Worm (Caenorhabditis elegans) whole organism, young adult: ENCODE measurements around the gene Y39G8B.13.

ENCODE experiments used
- B0261.1 ChIP-seq: sonication (generic microtip); optimal IDR thresholded peaks from 2 replicates; lab custom pipeline; 2016; ENCODE audit warnings: mild to moderate bottlenecking, missing genetic modification characterization, moderate library complexity, missing compliant biosample characterization
- B0336.3 ChIP-seq: fragments of 200-800 bp; sonication (Bioruptor generic); IDR thresholded peaks from 2 replicates; pipeline ENCODE4 v1.3.6; 2022; ENCODE audit warnings: missing genetic modification characterization, missing compliant biosample characterization
- C17E4.6 ChIP-seq: fragments of 200-800 bp; sonication (Bioruptor generic); IDR thresholded peaks from 2 replicates; pipeline ENCODE4 v1.3.6; 2022; ENCODE audit warnings: missing genetic modification reagents, missing genetic modification characterization, missing compliant biosample characterization
- F10E7.11 ChIP-seq: sonication (generic microtip); optimal IDR thresholded peaks from 2 replicates; lab custom pipeline; 2017; ENCODE audit warnings: mild to moderate bottlenecking, missing genetic modification characterization, moderate library complexity, missing compliant biosample characterization
- F22D6.2 ChIP-seq: sonication (generic microtip); optimal IDR thresholded peaks from 2 replicates; lab custom pipeline; 2016; ENCODE audit warnings: mild to moderate bottlenecking, missing genetic modification characterization, missing compliant biosample characterization
- F55B11.4 ChIP-seq: sonication (generic microtip); optimal IDR thresholded peaks from 2 replicates; lab custom pipeline; 2016; ENCODE audit warnings: missing compliant biosample characterization, missing genetic modification characterization, borderline replicate concordance; ENCODE audit not compliant: insufficient read depth
- F57A8.1 ChIP-seq: fragments of 200-800 bp; sonication (Bioruptor generic); optimal IDR thresholded peaks from 2 replicates; lab custom pipeline; 2018; ENCODE audit warnings: mild to moderate bottlenecking, missing genetic modification characterization, moderate library complexity, missing compliant biosample characterization
- Y53F4B.3 ChIP-seq: fragments of 200-800 bp; sonication (Bioruptor generic); IDR thresholded peaks from 2 replicates; pipeline ENCODE4 v1.3.6; 2022; ENCODE audit warnings: missing genetic modification reagents, missing genetic modification characterization, missing compliant biosample characterization
- Y67H2A.10 ChIP-seq: fragments of 200-800 bp; sonication (Bioruptor generic); conservative IDR thresholded peaks from 2 replicates; pipeline ENCODE4 v1.3.6; 2022; ENCODE audit warnings: missing genetic modification reagents, missing genetic modification characterization, missing compliant biosample characterization
- Y79H2A.3 ChIP-seq: fragments of 200-800 bp; sonication (Bioruptor generic); conservative IDR thresholded peaks from 2 replicates; pipeline ENCODE4 v1.3.6; 2022; ENCODE audit warnings: missing genetic modification reagents, missing genetic modification characterization, missing compliant biosample characterization
- Y95B8A.8 ChIP-seq: fragments of 200-800 bp; sonication (Bioruptor generic); IDR thresholded peaks from 2 replicates; pipeline ENCODE4 v1.3.6; 2022; ENCODE audit warnings: missing genetic modification reagents, missing genetic modification characterization, missing compliant biosample characterization
- atf-7 ChIP-seq: sonication (generic microtip); optimal IDR thresholded peaks from 2 replicates; lab custom pipeline; 2017; ENCODE audit warnings: mild to moderate bottlenecking, missing genetic modification characterization, missing compliant biosample characterization
- athp-1 ChIP-seq: sonication (generic microtip); optimal IDR thresholded peaks from 2 replicates; lab custom pipeline; 2017; ENCODE audit warnings: mild to moderate bottlenecking, missing genetic modification characterization, missing compliant biosample characterization
- attf-6 ChIP-seq: fragments of 200-800 bp; sonication (Bioruptor generic); IDR thresholded peaks from 2 replicates; pipeline ENCODE4 v1.3.6; 2022; ENCODE audit warnings: missing genetic modification reagents, missing genetic modification characterization, missing compliant biosample characterization
- ceh-27 ChIP-seq: fragments of 200-800 bp; sonication (Bioruptor generic); optimal IDR thresholded peaks from 2 replicates; lab custom pipeline; 2018; ENCODE audit warnings: mild to moderate bottlenecking, missing genetic modification characterization, moderate library complexity, missing compliant biosample characterization
- chd-7 ChIP-seq: sonication (generic microtip); optimal IDR thresholded peaks from 2 replicates; lab custom pipeline; 2016; ENCODE audit warnings: mild to moderate bottlenecking, missing genetic modification characterization, moderate library complexity, missing compliant biosample characterization
- dpl-1 ChIP-seq: fragments of 150-350 bp; optimal IDR thresholded peaks from 2 replicates; lab custom pipeline; 2014; ENCODE audit warnings: missing biosample characterization, missing genetic modification reagents, missing genetic modification characterization
- egrh-3 ChIP-seq: fragments of 200-800 bp; sonication (Bioruptor generic); IDR thresholded peaks from 2 replicates; pipeline ENCODE4 v1.3.6; 2022; ENCODE audit warnings: missing genetic modification reagents, missing genetic modification characterization, missing compliant biosample characterization
- him-1 ChIP-seq: sonication (generic microtip); optimal IDR thresholded peaks from 2 replicates; lab custom pipeline; 2016; ENCODE audit warnings: missing genotype, missing genetic modification reagents, missing genetic modification characterization, missing compliant biosample characterization
- hlh-12 ChIP-seq: sonication (generic microtip); optimal IDR thresholded peaks from 2 replicates; lab custom pipeline; 2016; ENCODE audit warnings: missing genetic modification characterization, missing compliant biosample characterization
- hlh-26 ChIP-seq: fragments of 200-800 bp; sonication (Bioruptor generic); conservative IDR thresholded peaks from 2 replicates; pipeline ENCODE4 v1.3.6; 2022; ENCODE audit warnings: missing genetic modification reagents, missing genetic modification characterization, missing compliant biosample characterization
- hsf-1 ChIP-seq: fragments of 200-800 bp; sonication (Bioruptor generic); IDR thresholded peaks from 2 replicates; pipeline ENCODE4 v1.3.6; 2022; ENCODE audit warnings: missing genetic modification reagents, missing genetic modification characterization, missing compliant biosample characterization
- lag-1 ChIP-seq: fragments of 200-800 bp; sonication (Bioruptor generic); IDR thresholded peaks from 2 replicates; pipeline ENCODE4 v1.3.6; 2022; ENCODE audit warnings: missing genetic modification reagents, missing genetic modification characterization, missing compliant biosample characterization
- let-526 ChIP-seq: fragments of 200-800 bp; sonication (Bioruptor generic); IDR thresholded peaks from 2 replicates; pipeline ENCODE4 v1.3.6; 2022; ENCODE audit warnings: missing genetic modification reagents, missing genetic modification characterization, missing compliant biosample characterization
- let-607 ChIP-seq, 2 experiments: fragments of 200-800 bp in 1 of 2; sonication (Bioruptor generic) in 1 of 2; sonication (generic microtip) in 1 of 2; optimal IDR thresholded peaks; 2 replicates each; lab custom pipeline; 2016 to 2018; ENCODE audit warnings: mild to moderate bottlenecking in 2 of 2, missing compliant biosample characterization in 2 of 2, missing genetic modification characterization in 2 of 2, moderate library complexity in 2 of 2, missing genotype in 1 of 2
- lin-40 ChIP-seq: sonication (generic microtip); optimal IDR thresholded peaks from 2 replicates; lab custom pipeline; 2016; ENCODE audit warnings: missing genetic modification characterization, mild to moderate bottlenecking, missing compliant biosample characterization, missing genotype, missing genetic modification reagents
- madf-10 ChIP-seq: sonication (generic microtip); optimal IDR thresholded peaks from 2 replicates; lab custom pipeline; 2016; ENCODE audit warnings: mild to moderate bottlenecking, missing genetic modification characterization, missing compliant biosample characterization
- mxl-1 ChIP-seq: sonication (generic microtip); optimal IDR thresholded peaks from 2 replicates; lab custom pipeline; 2016; ENCODE audit warnings: missing genetic modification characterization, missing compliant biosample characterization
- nhr-27 ChIP-seq: fragments of 200-800 bp; sonication (Bioruptor generic); optimal IDR thresholded peaks from 2 replicates; lab custom pipeline; 2018; ENCODE audit warnings: mild to moderate bottlenecking, missing genetic modification characterization, moderate library complexity, missing compliant biosample characterization
- rcor-1 ChIP-seq: fragments of 200-800 bp; sonication (Bioruptor generic); IDR thresholded peaks from 2 replicates; pipeline ENCODE4 v1.3.6; 2022; ENCODE audit warnings: missing genetic modification reagents, missing genetic modification characterization, missing compliant biosample characterization
- rec-8 ChIP-seq, 2 experiments: sonication (generic microtip); optimal IDR thresholded peaks; 2 replicates each; lab custom pipeline; 2016; ENCODE audit warnings: mild to moderate bottlenecking in 2 of 2, missing genetic modification characterization in 2 of 2, missing genetic modification reagents in 2 of 2, missing genotype in 2 of 2, missing biosample characterization in 1 of 2, missing compliant biosample characterization in 1 of 2, moderate library complexity in 1 of 2
- repo-1 ChIP-seq: sonication (generic microtip); optimal IDR thresholded peaks from 2 replicates; lab custom pipeline; 2017; ENCODE audit warnings: mild to moderate bottlenecking, missing genetic modification characterization, missing compliant biosample characterization
- rpc-1 ChIP-seq, 2 experiments: fragments of 150-350 bp in 1 of 2; sonication (generic microtip) in 1 of 2; optimal IDR thresholded peaks; 2 replicates each; lab custom pipeline; 2014 to 2018; ENCODE audit warnings: missing biosample characterization in 1 of 2, missing genetic modification characterization in 1 of 2, missing genetic modification reagents in 1 of 2, missing genotype in 1 of 2
- snpc-1.3 ChIP-seq: sonication (generic microtip); optimal IDR thresholded peaks from 2 replicates; lab custom pipeline; 2017; ENCODE audit warnings: missing genetic modification characterization, mild to moderate bottlenecking, missing compliant biosample characterization, antibody characterized with exemption, moderate library complexity, missing genotype, missing genetic modification reagents; ENCODE audit not compliant: insufficient read depth
- snpc-3.4 ChIP-seq: sonication (generic microtip); optimal IDR thresholded peaks from 2 replicates; lab custom pipeline; 2017; ENCODE audit warnings: missing genetic modification characterization, mild to moderate bottlenecking, missing compliant biosample characterization, antibody characterized with exemption, moderate library complexity, missing genotype, missing genetic modification reagents
- sptf-2 ChIP-seq: fragments of 200-800 bp; sonication (Bioruptor generic); optimal IDR thresholded peaks from 2 replicates; lab custom pipeline; 2018; ENCODE audit warnings: mild to moderate bottlenecking, missing genetic modification characterization, missing compliant biosample characterization
- tlf-1 ChIP-seq: fragments of 200-800 bp; sonication (Bioruptor generic); optimal IDR thresholded peaks from 2 replicates; lab custom pipeline; 2018; ENCODE audit warnings: mild to moderate bottlenecking, missing genetic modification characterization, missing compliant biosample characterization
- unc-62 ChIP-seq: fragments of 150-350 bp; optimal IDR thresholded peaks from 2 replicates; lab custom pipeline; 2014; ENCODE audit warnings: missing biosample characterization, missing genetic modification reagents, missing genetic modification characterization
- zfh-2 ChIP-seq: fragments of 200-800 bp; sonication (Bioruptor generic); conservative IDR thresholded peaks from 2 replicates; pipeline ENCODE4 v1.3.6; 2022; ENCODE audit warnings: missing genetic modification reagents, missing genetic modification characterization, missing compliant biosample characterization
- zim-3 ChIP-seq: sonication (generic microtip); optimal IDR thresholded peaks from 2 replicates; lab custom pipeline; 2017; ENCODE audit warnings: mild to moderate bottlenecking, missing genetic modification characterization, moderate library complexity, missing compliant biosample characterization
- ztf-25 ChIP-seq: fragments of 200-800 bp; sonication (Bioruptor generic); IDR thresholded peaks from 2 replicates; pipeline ENCODE4 v1.3.6; 2022; ENCODE audit warnings: missing genetic modification reagents, missing genetic modification characterization, missing compliant biosample characterization
- ztf-28 ChIP-seq: fragments of 200-800 bp; sonication (Bioruptor generic); IDR thresholded peaks from 2 replicates; pipeline ENCODE4 v1.3.6; 2022; ENCODE audit warnings: missing genetic modification reagents, missing genetic modification characterization, missing compliant biosample characterization

Y39G8B.13 gene

DNA sequence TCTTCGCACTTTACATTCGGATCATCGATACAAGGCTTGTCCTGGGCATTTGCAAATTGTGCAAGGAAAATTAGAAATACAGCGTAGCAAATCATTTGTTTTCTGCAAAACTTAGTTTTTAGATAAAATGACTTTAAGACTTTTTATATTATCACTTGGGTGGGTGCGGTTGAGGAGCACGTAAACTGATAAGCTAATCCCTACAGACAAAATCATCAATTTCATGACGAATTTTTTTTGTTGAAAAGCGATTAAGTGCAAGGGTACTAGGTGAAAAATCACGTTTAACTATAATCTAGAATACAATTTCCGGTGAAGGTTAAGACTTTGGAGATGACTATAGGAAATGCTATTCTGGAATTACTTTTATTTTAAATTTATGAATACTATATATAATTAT lies 14.6 kb upstream of the Y39G8B.13 start, which contains the start of gene F01D5.1:
Gene F01D5.1 (minus strand): TSS at position 105 of the 400 bp plus-strand sequence.
- no peak for TF ChIP-seq B0261.1 (tag; lab: Kevin White, UChicago)
- TF ChIP-seq rpc-1 (optimal IDR thresholded peaks at IDR 0.05; lab: Kevin White, UChicago): no peak
- no peak for TF ChIP-seq rpc-1 (tag; optimal IDR thresholded peaks at IDR 0.05; lab: Kevin White, UChicago)
- TF ChIP-seq zfh-2 (GFP tag; lab: Robert Waterston, UW): no peak
- no peak for TF ChIP-seq hsf-1 (GFP tag; lab: Robert Waterston, UW)
- TF ChIP-seq sptf-2: no peak
- no peak for TF ChIP-seq him-1 (tag; lab: Kevin White, UChicago)
- no peak for TF ChIP-seq athp-1 (tag; lab: Kevin White, UChicago)
- no peak for TF ChIP-seq B0336.3 (GFP tag; lab: Robert Waterston, UW)
- no peak for TF ChIP-seq egrh-3
- no peak for TF ChIP-seq zim-3 (tag; lab: Kevin White, UChicago)
- no peak for TF ChIP-seq Y53F4B.3 (GFP tag; lab: Robert Waterston, UW)
- TF ChIP-seq F22D6.2 (tag; lab: Kevin White, UChicago): no peak
- no peak for TF ChIP-seq attf-6 (GFP tag; lab: Robert Waterston, UW)
- no peak for TF ChIP-seq hlh-26
- TF ChIP-seq let-526 (GFP tag; lab: Robert Waterston, UW): no peak
- no peak for TF ChIP-seq snpc-3.4 (tag; lab: Kevin White, UChicago)
- no peak for TF ChIP-seq lag-1 (GFP tag; lab: Robert Waterston, UW)
- no peak for TF ChIP-seq rec-8 (tag; optimal IDR thresholded peaks at IDR 0.05; lab: Kevin White, UChicago)

ce11 chrII:13994934-13995333 lies 12.1 kb upstream of the Y39G8B.13 start, which contains the start of gene Y39G8B.7:
Gene Y39G8B.7, minus strand, starts transcription at chrII:13995034.
- TF ChIP-seq Y79H2A.3 (GFP tag; lab: Robert Waterston, UW): no peak
- no peak for TF ChIP-seq madf-10 (tag; lab: Kevin White, UChicago)
- TF ChIP-seq repo-1 (tag; lab: Kevin White, UChicago): no peak
- TF ChIP-seq rcor-1 (GFP tag; lab: Robert Waterston, UW): no peak
- no peak for TF ChIP-seq athp-1 (tag; lab: Kevin White, UChicago)
- TF ChIP-seq tlf-1 (GFP tag; lab: Kevin White, UChicago): no peak
- no peak for TF ChIP-seq nhr-27 (tag; lab: Kevin White, UChicago)
- TF ChIP-seq lin-40 (tag; lab: Kevin White, UChicago): no peak
- no peak for TF ChIP-seq rec-8 (tag; optimal IDR thresholded peaks at IDR 0.05; lab: Kevin White, UChicago)
- TF ChIP-seq ceh-27 (GFP tag; lab: Kevin White, UChicago): no peak
- TF ChIP-seq hlh-12 (tag; lab: Kevin White, UChicago): no peak
- no peak for TF ChIP-seq snpc-1.3
- no peak for TF ChIP-seq F57A8.1 (GFP tag; lab: Kevin White, UChicago)
- TF ChIP-seq atf-7: no peak
- TF ChIP-seq C17E4.6 (GFP tag; lab: Robert Waterston, UW): no peak
- no peak for TF ChIP-seq F22D6.2 (tag; lab: Kevin White, UChicago)
- TF ChIP-seq, all 124 proteins: peak for 0

DNA sequence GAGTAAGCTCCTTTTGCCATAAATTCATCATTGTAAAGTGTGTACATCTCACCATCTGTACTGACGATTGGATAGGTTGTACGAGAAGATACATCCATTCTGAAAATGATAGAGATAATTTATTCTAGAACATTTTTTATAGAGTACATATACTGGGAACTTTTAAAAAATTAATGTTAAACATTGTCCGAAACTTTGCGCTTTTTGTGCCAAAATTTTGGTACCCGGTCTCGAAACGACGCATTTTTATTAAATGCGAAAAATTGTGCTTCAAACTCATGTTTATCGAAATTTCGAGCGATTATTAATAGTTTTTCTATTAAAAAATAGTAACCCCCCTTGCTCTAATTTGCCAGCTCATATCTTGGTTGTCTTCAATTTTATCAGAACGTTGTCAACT lies 8.9 kb upstream of the Y39G8B.13 start, which contains the start of gene Y39G8B.5:
Gene Y39G8B.5 (minus strand): TSS at position 101 of the 400 bp plus-strand sequence.
- TF ChIP-seq chd-7 (tag; lab: Kevin White, UChicago) (no peak), Y95B8A.8 (GFP tag; lab: Robert Waterston, UW) (no peak), unc-62 (GFP tag; lab: Kevin White, UChicago) (no peak), egrh-3 (no peak), hlh-12 (tag; lab: Kevin White, UChicago) (no peak), lag-1 (GFP tag; lab: Robert Waterston, UW) (no peak), let-607 (tag; optimal IDR thresholded peaks at IDR 0.05; lab: Kevin White, UChicago) (no peak), F10E7.11 (tag; lab: Kevin White, UChicago) (no peak), mxl-1 (tag; lab: Kevin White, UChicago) (no peak), Y67H2A.10 (GFP tag; lab: Robert Waterston, UW) (no peak), ztf-28 (GFP tag; lab: Robert Waterston, UW) (no peak), ztf-25 (GFP tag; lab: Robert Waterston, UW) (no peak), repo-1 (tag; lab: Kevin White, UChicago) (no peak), sptf-2 (no peak), dpl-1 (GFP tag; lab: Kevin White, UChicago) (no peak), F55B11.4 (tag; lab: Kevin White, UChicago) (no peak), F22D6.2 (tag; lab: Kevin White, UChicago) (no peak), atf-7 (no peak)
- TF ChIP-seq, all 124 proteins: peak for 0
